Fruit fly (Drosophila melanogaster): ENCODE measurements around the gene CG17192.

- TF ChIP-seq CG12605 (GFP tag; IDR thresholded peaks at IDR 0.05) (no peak), CG17806 (tag; optimal IDR thresholded peaks at IDR 0.05) (no peak), Ets98B (GFP tag; IDR thresholded peaks at IDR 0.05) (no peak), CG9948 (tag; optimal IDR thresholded peaks at IDR 0.05) (no peak), Pif1B (GFP tag; optimal IDR thresholded peaks at IDR 0.05) (no peak), rn (GFP tag; IDR thresholded peaks at IDR 0.05) (no peak), Snoo (tag; optimal IDR thresholded peaks at IDR 0.05) (peak; percentile 0), D1 (tag; optimal IDR thresholded peaks at IDR 0.05) (no peak), CG32121 (GFP tag; IDR thresholded peaks at IDR 0.05) (no peak), CG14655 (GFP tag; optimal IDR thresholded peaks at IDR 0.05) (no peak), CG15710 (tag; optimal IDR thresholded peaks at IDR 0.05) (no peak)
Observed at dm6 chr3R:27048561-27049270, 30.6 kb upstream of the CG17192 start, which contains the start of gene TwdlT.

All from whole organism, pupa.